Worm (Caenorhabditis elegans): ENCODE measurements around the gene F53C11.5.

Gene F53C11.5

DNA sequence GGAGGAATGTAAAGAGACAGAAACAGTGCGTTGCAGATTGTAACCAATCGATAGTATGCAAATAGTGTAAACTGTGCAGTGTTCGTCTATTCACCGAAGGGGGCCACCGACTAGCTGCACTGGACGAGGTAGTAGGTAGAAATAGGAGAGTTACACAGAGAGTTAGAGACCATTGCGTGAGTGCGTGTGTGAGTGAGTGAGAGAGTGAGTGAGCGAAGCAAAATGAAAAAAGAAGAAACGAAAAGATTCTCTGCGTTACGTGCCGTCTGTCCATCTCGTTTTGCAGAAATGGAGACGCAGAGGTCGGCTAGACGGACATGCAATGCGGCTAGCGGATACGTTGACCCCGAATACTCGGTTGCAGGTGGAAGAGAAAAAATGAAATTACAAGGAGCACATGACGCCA is 21.1 kb downstream of the F53C11.5 start (continued):
- 0 out of 2 replicates have a peak, but pooled peaks have one; percentile 44 for TF ChIP-seq Y56A3A.18 (GFP tag; IDR thresholded peaks at IDR 0.05)
- peak; percentile 67 for TF ChIP-seq nhr-80 (tag; optimal IDR thresholded peaks at IDR 0.05)
- no peak for TF ChIP-seq repo-1 (tag; optimal IDR thresholded peaks at IDR 0.05)
- no peak for TF ChIP-seq sdz-38 (tag; optimal IDR thresholded peaks at IDR 0.05)
- TF ChIP-seq madf-6 (GFP tag; IDR thresholded peaks at IDR 0.05) = no peak
- TF ChIP-seq K11D2.4 (GFP tag; IDR thresholded peaks at IDR 0.05) = no peak
- TF ChIP-seq lsy-27 (tag; optimal IDR thresholded peaks at IDR 0.05; ENCODE audit: borderline replicate concordance, insufficient read depth) = no peak
- TF ChIP-seq snpc-4 (GFP tag; optimal IDR thresholded peaks at IDR 0.05) = no peak
- no peak for TF ChIP-seq snpc-4 (tag; optimal IDR thresholded peaks at IDR 0.05)
- TF ChIP-seq dox-1 (GFP tag; IDR thresholded peaks at IDR 0.05) = no peak; the same call in 1 of the 2 replicates
- TF ChIP-seq madf-10 (tag; optimal IDR thresholded peaks at IDR 0.05) = no peak
- TF ChIP-seq snpc-3.4 (tag; optimal IDR thresholded peaks at IDR 0.05) = no peak
- no peak for TF ChIP-seq atf-7 (tag; optimal IDR thresholded peaks at IDR 0.05)
- peak; percentile 78 for TF ChIP-seq K12H6.12 (tag; optimal IDR thresholded peaks at IDR 0.05)
- TF ChIP-seq ztf-18 (tag; optimal IDR thresholded peaks at IDR 0.05) = peak; percentile 60
- TF ChIP-seq lin-54 (GFP tag; optimal IDR thresholded peaks at IDR 0.05) = no peak
- peak in 1 of 3 experiments; percentile 28 for TF ChIP-seq lin-35 (GFP tag; optimal IDR thresholded peaks at IDR 0.05)
- no peak for TF ChIP-seq hlh-12 (tag; optimal IDR thresholded peaks at IDR 0.05)
- TF ChIP-seq ceh-40 (GFP tag; IDR thresholded peaks at IDR 0.05) = no peak
- no peak for TF ChIP-seq athp-1 (tag; optimal IDR thresholded peaks at IDR 0.05)
- no peak for TF ChIP-seq hlh-26 (GFP tag; conservative IDR thresholded peaks at IDR 0.05)
- TF ChIP-seq tlf-1 (GFP tag; optimal IDR thresholded peaks at IDR 0.05) = no peak
- no peak for TF ChIP-seq F22D6.2 (tag; optimal IDR thresholded peaks at IDR 0.05)
- no peak for TF ChIP-seq sptf-2 (GFP tag; optimal IDR thresholded peaks at IDR 0.05)
- no peak for TF ChIP-seq ztf-6 (GFP tag; IDR thresholded peaks at IDR 0.05)
- no peak for TF ChIP-seq Y95B8A.8 (GFP tag; IDR thresholded peaks at IDR 0.05)
- no peak for TF ChIP-seq F23B12.7 (tag; optimal IDR thresholded peaks at IDR 0.05; ENCODE audit: insufficient read depth)
- TF ChIP-seq ccch-3 (GFP tag; optimal IDR thresholded peaks at IDR 0.05) = no peak
- TF ChIP-seq rcor-1 (GFP tag; IDR thresholded peaks at IDR 0.05) = peak; percentile 57; the same call in 1 of the 2 replicates
- TF ChIP-seq ceh-27 (GFP tag; optimal IDR thresholded peaks at IDR 0.05) = peak; percentile 27
- no peak for TF ChIP-seq efl-1 (GFP tag; optimal IDR thresholded peaks at IDR 0.05)
- no peak for TF ChIP-seq lag-1 (GFP tag; IDR thresholded peaks at IDR 0.05)
- no peak for TF ChIP-seq attf-3 (GFP tag; conservative IDR thresholded peaks at IDR 0.05)
- no peak for TF ChIP-seq let-526 (GFP tag; IDR thresholded peaks at IDR 0.05)
- no peak for TF ChIP-seq D2030.7 (GFP tag; IDR thresholded peaks at IDR 0.05)
- no peak for TF ChIP-seq ZK185.1 (tag; optimal IDR thresholded peaks at IDR 0.05; ENCODE audit: poor library complexity, severe bottlenecking)
- TF ChIP-seq F52B5.7 (tag; optimal IDR thresholded peaks at IDR 0.05) = no peak
- TF ChIP-seq tbx-9 (tag; optimal IDR thresholded peaks at IDR 0.05; ENCODE audit: borderline replicate concordance) = no peak
- no peak for TF ChIP-seq T07F8.4 (tag; optimal IDR thresholded peaks at IDR 0.05)
- TF ChIP-seq cebp-1 (GFP tag; IDR thresholded peaks at IDR 0.05) = no peak
- no peak for TF ChIP-seq cebp-1 (tag; optimal IDR thresholded peaks at IDR 0.05)
- TF ChIP-seq hmg-1.2 (GFP tag; IDR thresholded peaks at IDR 0.05) = peak; percentile 74; the same call in 1 of the 2 replicates
- TF ChIP-seq pbrm-1 (GFP tag; IDR thresholded peaks at IDR 0.05) = no peak
- no peak for TF ChIP-seq T26A5.8 (tag; optimal IDR thresholded peaks at IDR 0.05)
- no peak for TF ChIP-seq ets-4 (GFP tag; optimal IDR thresholded peaks at IDR 0.05)
- TF ChIP-seq sea-2 (GFP tag; IDR thresholded peaks at IDR 0.05) = no peak
- TF ChIP-seq F33H1.4 (GFP tag; IDR thresholded peaks at IDR 0.05) = no peak
- TF ChIP-seq nfyb-1 (GFP tag; IDR thresholded peaks at IDR 0.05) = no peak
- TF ChIP-seq nhr-120 (GFP tag; IDR thresholded peaks at IDR 0.05) = no peak
- TF ChIP-seq unc-62 (GFP tag; optimal IDR thresholded peaks at IDR 0.05) = no peak

Measured in whole organism, young adult.